Fruit fly (Drosophila melanogaster) whole organism, embryonic: Measurements from ENCODE around the gene CG2794.

Experiments
- Atf-2 ChIP-seq: fragments of 200-800 bp; sonication (Bioruptor generic); optimal IDR thresholded peaks from 2 replicates; lab custom pipeline; 2016; ENCODE audit warnings: missing biosample characterization, missing genetic modification characterization
- Atf3 ChIP-seq: fragments of 200-800 bp; sonication (Bioruptor generic); optimal IDR thresholded peaks from 3 replicates; lab custom pipeline; 2016; ENCODE audit warnings: missing biosample characterization, missing genetic modification characterization
- Atf6 ChIP-seq: fragments of 200-800 bp; sonication (Bioruptor generic); IDR thresholded peaks from 2 replicates; pipeline ENCODE4 v1.3.6; 2022; ENCODE audit warnings: missing biosample characterization, missing genetic modification characterization
- CG10959 ChIP-seq: fragments of 200-800 bp; sonication (Bioruptor generic); IDR thresholded peaks from 2 replicates; pipeline ENCODE4 v1.3.6; 2022; ENCODE audit warnings: missing biosample characterization, missing genetic modification characterization
- CG11085 ChIP-seq: fragments of 200-800 bp; sonication (Bioruptor generic); IDR thresholded peaks from 2 replicates; pipeline ENCODE4 v1.3.6; 2022; ENCODE audit warnings: missing biosample characterization, missing genetic modification characterization
- CG12942 ChIP-seq: fragments of 200-800 bp; sonication (Bioruptor generic); optimal IDR thresholded peaks from 3 replicates; lab custom pipeline; 2016; ENCODE audit warnings: missing biosample characterization, missing genetic modification characterization
- CG15479 ChIP-seq: fragments of 200-800 bp; sonication (Bioruptor generic); optimal IDR thresholded peaks from 3 replicates; lab custom pipeline; 2019; ENCODE audit warnings: missing biosample characterization, mild to moderate bottlenecking, missing genetic modification characterization, moderate library complexity
- CG17568 ChIP-seq: fragments of 200-800 bp; sonication (Bioruptor generic); optimal IDR thresholded peaks from 2 replicates; lab custom pipeline; 2018; ENCODE audit warnings: missing biosample characterization, mild to moderate bottlenecking, missing genetic modification characterization, moderate library complexity
- CG4730 ChIP-seq: fragments of 200-800 bp; sonication (Bioruptor generic); IDR thresholded peaks from 2 replicates; pipeline ENCODE4 v1.3.6; 2022; ENCODE audit warnings: missing biosample characterization, missing genetic modification characterization
- CG5180 ChIP-seq: fragments of 200-800 bp; sonication (Bioruptor generic); optimal IDR thresholded peaks from 3 replicates; lab custom pipeline; 2017; ENCODE audit warnings: missing biosample characterization, missing genetic modification characterization, mild to moderate bottlenecking, moderate library complexity, missing genetic modification reagents
- CG6654 ChIP-seq: fragments of 200-800 bp; sonication (Bioruptor generic); optimal IDR thresholded peaks from 2 replicates; lab custom pipeline; 2017; ENCODE audit warnings: missing biosample characterization, mild to moderate bottlenecking, missing genetic modification characterization
- CG7271 ChIP-seq: fragments of 200-800 bp; sonication (Bioruptor generic); optimal IDR thresholded peaks from 2 replicates; lab custom pipeline; 2018; ENCODE audit warnings: missing biosample characterization, mild to moderate bottlenecking, missing genetic modification characterization, moderate library complexity
- CG7928 ChIP-seq: fragments of 200-800 bp; sonication (Bioruptor generic); optimal IDR thresholded peaks from 2 replicates; lab custom pipeline; 2017; ENCODE audit warnings: missing biosample characterization, mild to moderate bottlenecking, missing genetic modification characterization
- CG7963 ChIP-seq: fragments of 200-800 bp; sonication (Bioruptor generic); IDR thresholded peaks from 3 replicates; pipeline ENCODE4 v1.3.6; 2022; ENCODE audit warnings: missing biosample characterization, missing genetic modification characterization; ENCODE audit not compliant: partially characterized antibody
- CG7987 ChIP-seq: fragments of 200-800 bp; sonication (Bioruptor generic); optimal IDR thresholded peaks from 2 replicates; lab custom pipeline; 2018; ENCODE audit warnings: missing biosample characterization, mild to moderate bottlenecking, missing genetic modification characterization, moderate library complexity
- CG8924 ChIP-seq: fragments of 200-800 bp; optimal IDR thresholded peaks from 3 replicates; lab custom pipeline; 2019; ENCODE audit warnings: missing biosample characterization, mild to moderate bottlenecking, missing genetic modification characterization, moderate library complexity
- Chrac-16 ChIP-seq: fragments of 200-800 bp; sonication (Bioruptor generic); optimal IDR thresholded peaks from 3 replicates; lab custom pipeline; 2016; ENCODE audit warnings: missing biosample characterization, missing genetic modification characterization
- Fer2 ChIP-seq: fragments of 200-800 bp; sonication (Bioruptor generic); optimal IDR thresholded peaks from 2 replicates; lab custom pipeline; 2018; ENCODE audit warnings: missing biosample characterization, mild to moderate bottlenecking, missing genetic modification characterization, moderate library complexity
- HLHmδ ChIP-seq: fragments of 200-800 bp; sonication (Bioruptor generic); optimal IDR thresholded peaks from 2 replicates; lab custom pipeline; 2018; ENCODE audit warnings: missing biosample characterization, mild to moderate bottlenecking, missing genetic modification characterization, moderate library complexity
- Hey ChIP-seq: fragments of 200-800 bp; sonication (Bioruptor generic); optimal IDR thresholded peaks from 3 replicates; lab custom pipeline; 2018; ENCODE audit warnings: missing biosample characterization, mild to moderate bottlenecking, missing genetic modification characterization
- Hmr ChIP-seq: fragments of 200-800 bp; sonication (Bioruptor generic); optimal IDR thresholded peaks from 3 replicates; lab custom pipeline; 2017; ENCODE audit warnings: mild to moderate bottlenecking, missing biosample characterization, missing genetic modification reagents, missing genetic modification characterization
- Lhr ChIP-seq: fragments of 200-800 bp; sonication (Bioruptor generic); optimal IDR thresholded peaks from 3 replicates; lab custom pipeline; 2017; ENCODE audit warnings: mild to moderate bottlenecking, missing biosample characterization, missing genetic modification reagents, missing genetic modification characterization
- Neu2 ChIP-seq: fragments of 200-800 bp; sonication (Bioruptor generic); optimal IDR thresholded peaks from 3 replicates; lab custom pipeline; 2016; ENCODE audit warnings: missing biosample characterization, missing genetic modification characterization, borderline replicate concordance
- Nf-YC ChIP-seq: fragments of 200-800 bp; optimal IDR thresholded peaks from 3 replicates; lab custom pipeline; 2019; ENCODE audit warnings: missing biosample characterization, mild to moderate bottlenecking, missing genetic modification characterization, moderate library complexity
- Oli ChIP-seq: fragments of 200-800 bp; sonication (Bioruptor generic); optimal IDR thresholded peaks from 2 replicates; lab custom pipeline; 2018; ENCODE audit warnings: missing biosample characterization, mild to moderate bottlenecking, missing genetic modification characterization, moderate library complexity
- Pdp1 ChIP-seq, 2 experiments: fragments of 200-800 bp; sonication (Bioruptor generic); optimal IDR thresholded peaks; 3 replicates each; lab custom pipeline; 2016; ENCODE audit warnings: missing biosample characterization in 2 of 2, missing genetic modification characterization in 2 of 2, mild to moderate bottlenecking in 1 of 2, moderate library complexity in 1 of 2
- Xrp1 ChIP-seq: fragments of 200-800 bp; sonication (Bioruptor generic); IDR thresholded peaks from 2 replicates; pipeline ENCODE4 v1.3.6; 2022; ENCODE audit warnings: missing biosample characterization, missing genetic modification characterization
- amos ChIP-seq: fragments of 200-800 bp; sonication (Bioruptor generic); IDR thresholded peaks from 2 replicates; pipeline ENCODE4 v1.3.6; 2022; ENCODE audit warnings: missing biosample characterization, missing genetic modification characterization; ENCODE audit not compliant: partially characterized antibody
- ash1 ChIP-seq: fragments of 200-800 bp; sonication (Bioruptor generic); optimal IDR thresholded peaks from 2 replicates; lab custom pipeline; 2018; ENCODE audit warnings: missing biosample characterization, mild to moderate bottlenecking, missing genetic modification characterization
- bbx ChIP-seq: fragments of 200-800 bp; sonication (Bioruptor generic); IDR thresholded peaks from 2 replicates; pipeline ENCODE4 v1.3.6; 2022; ENCODE audit warnings: missing biosample characterization, missing genetic modification characterization; ENCODE audit not compliant: partially characterized antibody
- bcd ChIP-seq: fragments of 200-800 bp; sonication (Bioruptor generic); optimal IDR thresholded peaks from 2 replicates; lab custom pipeline; 2017; ENCODE audit warnings: missing biosample characterization, mild to moderate bottlenecking, missing genetic modification characterization
- cas ChIP-seq: fragments of 200-800 bp; sonication (Bioruptor generic); IDR thresholded peaks from 2 replicates; pipeline ENCODE4 v1.3.6; 2022; ENCODE audit warnings: missing biosample characterization, missing genetic modification characterization
- chinmo ChIP-seq: fragments of 200-800 bp; sonication (Bioruptor generic); IDR thresholded peaks from 4 replicates; pipeline ENCODE4 v1.3.6; 2022; ENCODE audit warnings: missing biosample characterization, missing genetic modification characterization; ENCODE audit not compliant: partially characterized antibody
- dimm ChIP-seq: fragments of 200-800 bp; sonication (Bioruptor generic); IDR thresholded peaks from 2 replicates; pipeline ENCODE4 v1.3.6; 2022; ENCODE audit warnings: missing biosample characterization, missing genetic modification characterization
- exex ChIP-seq: fragments of 200-800 bp; sonication (Bioruptor generic); optimal IDR thresholded peaks from 4 replicates; lab custom pipeline; 2018; ENCODE audit warnings: missing biosample characterization, mild to moderate bottlenecking, missing genetic modification characterization, moderate library complexity
- gce ChIP-seq: fragments of 200-800 bp; sonication (Bioruptor generic); IDR thresholded peaks from 3 replicates; pipeline ENCODE4 v1.3.6; 2022; ENCODE audit warnings: missing biosample characterization, missing genetic modification characterization
- gcm ChIP-seq: fragments of 200-800 bp; sonication (Bioruptor generic); optimal IDR thresholded peaks from 2 replicates; lab custom pipeline; 2019; ENCODE audit warnings: missing biosample characterization, mild to moderate bottlenecking, missing genetic modification characterization, moderate library complexity
- gt ChIP-seq: fragments of 200-800 bp; sonication (Bioruptor generic); IDR thresholded peaks from 2 replicates; pipeline ENCODE4 v1.3.6; 2022; ENCODE audit warnings: missing biosample characterization, missing genetic modification characterization
- h ChIP-seq: fragments of >200 bp; optimal IDR thresholded peaks from 2 replicates; lab custom pipeline; 2017
- ken ChIP-seq: fragments of 200-800 bp; sonication (Bioruptor generic); IDR thresholded peaks from 3 replicates; pipeline ENCODE4 v1.3.6; 2022; ENCODE audit warnings: missing biosample characterization, missing genetic modification characterization
- nerfin-1 ChIP-seq: fragments of 200-800 bp; sonication (Bioruptor generic); optimal IDR thresholded peaks from 3 replicates; lab custom pipeline; 2019; ENCODE audit warnings: missing biosample characterization, mild to moderate bottlenecking, missing genetic modification characterization, moderate library complexity
- onecut ChIP-seq: fragments of 200-800 bp; sonication (Bioruptor generic); IDR thresholded peaks from 2 replicates; pipeline ENCODE4 v1.3.6; 2022; ENCODE audit warnings: missing biosample characterization, missing genetic modification characterization
- pan ChIP-seq, 4 experiments: fragments of >200 bp in 3 of 4; fragments of 200-800 bp in 1 of 4; sonication (Bioruptor generic) in 1 of 4; optimal IDR thresholded peaks in 3 of 4; IDR thresholded peaks in 1 of 4; 2 replicates each; pipeline versions ENCODE4 v1.3.6 to Lab custom; 2017 to 2022; ENCODE audit warnings: missing biosample characterization in 2 of 4, missing genetic modification characterization in 2 of 4, mixed read lengths in 1 of 4
- psq ChIP-seq: fragments of 200-800 bp; sonication (Bioruptor generic); optimal IDR thresholded peaks from 2 replicates; lab custom pipeline; 2017; ENCODE audit warnings: missing biosample characterization, missing genetic modification characterization
- rib ChIP-seq: fragments of 200-800 bp; sonication (Bioruptor generic); IDR thresholded peaks from 2 replicates; pipeline ENCODE4 v1.3.6; 2022; ENCODE audit warnings: missing biosample characterization, missing genetic modification characterization
- tgo ChIP-seq: fragments of 200-800 bp; sonication (Bioruptor generic); IDR thresholded peaks from 3 replicates; pipeline ENCODE4 v1.3.6; 2022; ENCODE audit warnings: missing biosample characterization, missing genetic modification characterization
- vnd ChIP-seq: fragments of 200-800 bp; sonication (Bioruptor generic); IDR thresholded peaks from 3 replicates; pipeline ENCODE4 v1.3.6; 2022; ENCODE audit warnings: missing biosample characterization, missing genetic modification characterization; ENCODE audit not compliant: partially characterized antibody
- zfh2 ChIP-seq: fragments of 200-800 bp; sonication (Bioruptor generic); optimal IDR thresholded peaks from 2 replicates; lab custom pipeline; 2016; ENCODE audit warnings: missing biosample characterization, missing genetic modification characterization

The CG2794 gene

DNA sequence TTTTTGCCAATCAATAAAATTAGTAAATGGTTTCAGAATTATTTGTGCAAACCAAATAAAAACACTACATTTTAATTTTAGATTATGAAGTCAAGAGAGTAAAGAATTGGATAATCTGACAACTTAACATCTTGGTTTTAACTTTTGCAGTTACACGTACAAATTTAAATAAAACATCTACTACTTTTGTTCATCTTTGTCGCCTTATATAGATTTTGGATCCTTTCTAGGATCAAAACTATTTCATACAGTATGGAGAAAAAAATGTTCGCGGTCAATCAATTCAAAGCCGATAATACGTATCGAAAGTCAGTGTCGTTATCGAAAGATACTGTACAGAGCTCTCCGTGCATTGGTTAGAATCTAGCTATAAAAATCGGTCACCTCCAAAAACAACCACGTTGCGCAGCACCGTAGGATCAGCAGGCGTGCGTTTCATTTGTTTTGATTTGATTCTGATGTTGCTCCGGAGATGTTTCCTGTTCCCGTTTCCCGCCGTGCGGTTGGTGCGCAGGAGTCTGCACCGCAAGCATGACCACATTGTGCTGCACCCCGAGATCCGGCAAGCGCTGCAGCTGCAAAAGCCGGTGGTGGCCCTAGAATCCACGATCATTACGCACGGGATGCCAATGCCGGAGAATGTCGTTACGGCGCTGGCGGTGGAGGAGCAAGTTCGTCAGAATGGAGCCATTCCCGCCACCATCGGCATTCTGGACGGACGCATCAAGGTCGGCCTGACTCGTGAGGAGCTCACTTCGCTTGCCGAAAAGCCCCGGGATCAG lies at the start of gene CG2794, which contains the start of gene uncNacbeta (continued):
- TF ChIP-seq CG7963 = peak; percentile 79
- no peak for TF ChIP-seq CG8924 (tag; lab: Kevin White, UChicago)
- no peak for TF ChIP-seq HLHmδ (GFP tag; lab: Kevin White, UChicago)
- TF ChIP-seq Pdp1 (GFP tag; optimal IDR thresholded peaks at IDR 0.05; lab: Kevin White, UChicago) = no peak
- no peak for TF ChIP-seq gcm (GFP tag; lab: Kevin White, UChicago)
- peak; percentile 18; the same call in 1 of the 2 replicates for TF ChIP-seq Xrp1 (GFP tag; lab: Robert Waterston, UW)
- peak; percentile 71; the same call in 2 of the 4 replicates for TF ChIP-seq chinmo (GFP tag; lab: Robert Waterston, UW)
- TF ChIP-seq rib = no peak
- TF ChIP-seq CG5180 (GFP tag; lab: Kevin White, UChicago) = peak; percentile 12
- TF ChIP-seq Hey (tag; lab: Kevin White, UChicago) = no peak
- no peak for TF ChIP-seq Atf-2 (GFP tag; lab: Kevin White, UChicago)
- no peak for TF ChIP-seq Lhr
- TF ChIP-seq CG15479 = peak; percentile 32
- no peak for TF ChIP-seq psq
- peak; percentile 26 for TF ChIP-seq zfh2
- TF ChIP-seq pan (optimal IDR thresholded peaks at IDR 0.05; lab: Kevin White, UChicago) = no peak
- TF ChIP-seq pan (GFP tag; optimal IDR thresholded peaks at IDR 0.05 in 1 of 2, IDR thresholded peaks at IDR 0.05 in 1 of 2) = no peak
- TF ChIP-seq dimm (GFP tag; lab: Robert Waterston, UW) = no peak
- TF ChIP-seq Nf-YC (tag; lab: Kevin White, UChicago) = peak; percentile 18
- TF ChIP-seq Oli (tag; lab: Kevin White, UChicago) = no peak
- TF ChIP-seq h (lab: Kevin White, UChicago) = no peak
- 0 out of 2 replicates have a peak, but pooled peaks have one; percentile 11 for TF ChIP-seq Atf6
- no peak for TF ChIP-seq gt (GFP tag; lab: Robert Waterston, UW)
- TF ChIP-seq CG7928 (GFP tag; lab: Kevin White, UChicago) = peak; percentile 64
- no peak for TF ChIP-seq tgo (GFP tag; lab: Robert Waterston, UW)
- no peak for TF ChIP-seq exex (tag; lab: Kevin White, UChicago)
- no peak for TF ChIP-seq onecut (GFP tag; lab: Robert Waterston, UW)
- no peak for TF ChIP-seq CG11085 (GFP tag; lab: Robert Waterston, UW)
- TF ChIP-seq CG12942 (GFP tag; lab: Kevin White, UChicago) = no peak
- TF ChIP-seq bcd (GFP tag; lab: Kevin White, UChicago) = no peak
- TF ChIP-seq Chrac-16 (GFP tag; lab: Kevin White, UChicago) = no peak
- TF ChIP-seq CG7271 (tag; lab: Kevin White, UChicago) = no peak
- TF ChIP-seq ken (GFP tag; lab: Robert Waterston, UW) = no peak
- TF ChIP-seq Atf3 (GFP tag; lab: Kevin White, UChicago) = no peak
- no peak for TF ChIP-seq cas
- no peak for TF ChIP-seq CG17568 (GFP tag; lab: Kevin White, UChicago)
- TF ChIP-seq Neu2 = no peak
- TF ChIP-seq vnd (GFP tag; lab: Robert Waterston, UW) = peak; percentile 61
- no peak for TF ChIP-seq nerfin-1 (tag; lab: Kevin White, UChicago)
- TF ChIP-seq bbx = peak; percentile 79
- TF ChIP-seq CG4730 (GFP tag; lab: Robert Waterston, UW) = no peak
- no peak for TF ChIP-seq CG7987
- TF ChIP-seq CG6654 = no peak
- TF ChIP-seq ash1 (GFP tag; lab: Kevin White, UChicago) = no peak
- TF ChIP-seq CG10959 (GFP tag; lab: Robert Waterston, UW) = no peak
- no peak for TF ChIP-seq Fer2 (tag; lab: Kevin White, UChicago)
- TF ChIP-seq gce (GFP tag; lab: Robert Waterston, UW) = no peak
- TF ChIP-seq Hmr (GFP tag; lab: Kevin White, UChicago) = no peak
- TF ChIP-seq amos (GFP tag; lab: Robert Waterston, UW) = peak; percentile 74
